Worm (Caenorhabditis elegans): ENCODE data around the gene dlc-5.
"Not testable (repeated sequence)": the region's sequence is repeated elsewhere in the genome, so short reads cannot be mapped to it uniquely, and the experiment has no call there.

Gene dlc-5

ce11 chrIV:6423381-6423780 lies 14.6 kb upstream of the dlc-5 start:
- TF ChIP-seq madf-3 (GFP tag; IDR thresholded peaks at IDR 0.05) (peak; percentile 88), rcor-1 (GFP tag; IDR thresholded peaks at IDR 0.05) (peak; percentile 65; the same call in 1 of the 2 replicates), ceh-91 (GFP tag; IDR thresholded peaks at IDR 0.05) (0 out of 2 replicates have a peak, but pooled peaks have one; percentile 20), B0019.2 (GFP tag; conservative IDR thresholded peaks at IDR 0.05) (peak; percentile 41; the same call in 1 of the 2 replicates), madf-8 (GFP tag; conservative IDR thresholded peaks at IDR 0.05) (peak; percentile 47), snpc-4 (GFP tag; optimal IDR thresholded peaks at IDR 0.05) (peak; percentile 26), snpc-4 (tag; optimal IDR thresholded peaks at IDR 0.05) (peak in 1 of 4 experiments; percentile 71), Y79H2A.3 (GFP tag; conservative IDR thresholded peaks at IDR 0.05) (peak; percentile 93), ceh-58 (GFP tag; IDR thresholded peaks at IDR 0.05) (peak; percentile 55; the same call in 1 of the 2 replicates), lin-26 (GFP tag; IDR thresholded peaks at IDR 0.05) (peak; percentile 73), mcd-1 (GFP tag; IDR thresholded peaks at IDR 0.05) (peak; percentile 21; the same call in 1 of the 2 replicates), dox-1 (GFP tag; IDR thresholded peaks at IDR 0.05) (peak; percentile 53; the same call in 1 of the 2 replicates), ekl-4 (GFP tag; IDR thresholded peaks at IDR 0.05) (peak; percentile 85), ztf-25 (GFP tag; IDR thresholded peaks at IDR 0.05) (0 out of 2 replicates have a peak, but pooled peaks have one; percentile 45), tbp1 (GFP tag; optimal IDR thresholded peaks at IDR 0.05) (peak; percentile 27), attf-6 (GFP tag; IDR thresholded peaks at IDR 0.05) (peak; percentile 81), Y56A3A.18 (GFP tag; IDR thresholded peaks at IDR 0.05) (peak; percentile 52; the same call in 1 of the 2 replicates), D2030.7 (GFP tag; IDR thresholded peaks at IDR 0.05) (peak; percentile 79), hmg-1.2 (GFP tag; IDR thresholded peaks at IDR 0.05) (peak; percentile 55), Y95B8A.8 (GFP tag; IDR thresholded peaks at IDR 0.05) (peak; percentile 86), Y53G8AR.9 (GFP tag; conservative IDR thresholded peaks at IDR 0.05) (peak; percentile 68), F33H1.4 (GFP tag; IDR thresholded peaks at IDR 0.05) (peak; percentile 55), hsf-1 (GFP tag; IDR thresholded peaks at IDR 0.05) (peak; percentile 77), C17E4.6 (GFP tag; IDR thresholded peaks at IDR 0.05) (peak; percentile 81), bed-1 (GFP tag; IDR thresholded peaks at IDR 0.05) (0 out of 2 replicates have a peak, but pooled peaks have one; percentile 62), tlf-1 (GFP tag; optimal IDR thresholded peaks at IDR 0.05) (peak; percentile 15), madf-6 (GFP tag; IDR thresholded peaks at IDR 0.05) (peak; percentile 85), pbrm-1 (GFP tag; IDR thresholded peaks at IDR 0.05) (peak; percentile 51; the same call in 1 of the 2 replicates), hrde-1 (tag; optimal IDR thresholded peaks at IDR 0.05; ENCODE audit: borderline replicate concordance) (peak; percentile 59), lin-54 (GFP tag; optimal IDR thresholded peaks at IDR 0.05) (peak; percentile 43), cebp-1 (tag; optimal IDR thresholded peaks at IDR 0.05) (peak; percentile 21), ztf-28 (GFP tag; IDR thresholded peaks at IDR 0.05) (0 out of 2 replicates have a peak, but pooled peaks have one; percentile 46)
- not testable (repeated sequence) for TF ChIP-seq cebp-1 (GFP tag; IDR thresholded peaks at IDR 0.05)

ce11 chrIV:6426089-6426715 lies 11.8 kb upstream of the dlc-5 start, which contains the start of gene acp-6:
acp-6 (minus strand) TSS chrIV:6426139.
- TF ChIP-seq ccch-3 (GFP tag; optimal IDR thresholded peaks at IDR 0.05): no peak
- no peak for TF ChIP-seq pbrm-1 (GFP tag; IDR thresholded peaks at IDR 0.05)
- no peak for TF ChIP-seq B0019.2 (GFP tag; conservative IDR thresholded peaks at IDR 0.05)
- no peak for TF ChIP-seq lag-1 (GFP tag; IDR thresholded peaks at IDR 0.05)
- no peak for TF ChIP-seq ztf-18 (tag; optimal IDR thresholded peaks at IDR 0.05)
- no peak for TF ChIP-seq lin-35 (GFP tag; optimal IDR thresholded peaks at IDR 0.05)
- no peak for TF ChIP-seq sdz-38 (tag; optimal IDR thresholded peaks at IDR 0.05)
- no peak for TF ChIP-seq chd-7 (tag; optimal IDR thresholded peaks at IDR 0.05)
- TF ChIP-seq somi-1 (GFP tag; optimal IDR thresholded peaks at IDR 0.05): no peak
- no peak for TF ChIP-seq zfh-2 (GFP tag; conservative IDR thresholded peaks at IDR 0.05)
- no peak for TF ChIP-seq ceh-79 (tag; optimal IDR thresholded peaks at IDR 0.05)
- TF ChIP-seq hlh-26 (GFP tag; conservative IDR thresholded peaks at IDR 0.05): no peak
- no peak for TF ChIP-seq K11D2.4 (GFP tag; IDR thresholded peaks at IDR 0.05)
- no peak for TF ChIP-seq ceh-40 (GFP tag; IDR thresholded peaks at IDR 0.05)
- no peak for TF ChIP-seq fkh-3 (tag; optimal IDR thresholded peaks at IDR 0.05)
- no peak for TF ChIP-seq mcd-1 (GFP tag; IDR thresholded peaks at IDR 0.05)
- TF ChIP-seq cebp-1 (GFP tag; IDR thresholded peaks at IDR 0.05): no peak
- TF ChIP-seq cebp-1 (tag; optimal IDR thresholded peaks at IDR 0.05): no peak
- TF ChIP-seq lsy-27 (tag; optimal IDR thresholded peaks at IDR 0.05; ENCODE audit: borderline replicate concordance, insufficient read depth): no peak
